Worm (Caenorhabditis elegans) whole organism, early embryonic: ENCODE results near the gene din-1.

Experiments
- aly-1 ChIP-seq: sonication (generic microtip); optimal IDR thresholded peaks from 2 replicates; lab custom pipeline; 2016; ENCODE audit warnings: missing genetic modification characterization, missing compliant biosample characterization
- ama-1 ChIP-seq: fragments of 150-350 bp; optimal IDR thresholded peaks from 2 replicates; lab custom pipeline; 2014
- ceh-13 ChIP-seq: fragments of 200-800 bp; sonication (Bioruptor generic); optimal IDR thresholded peaks from 2 replicates; lab custom pipeline; 2018; ENCODE audit warnings: mild to moderate bottlenecking, missing genetic modification characterization, missing compliant biosample characterization
- ceh-36 ChIP-seq: sonication (generic microtip); optimal IDR thresholded peaks from 2 replicates; lab custom pipeline; 2016; ENCODE audit warnings: missing genetic modification characterization, inconsistent platforms, missing compliant biosample characterization
- ets-7 ChIP-seq: sonication (generic microtip); optimal IDR thresholded peaks from 2 replicates; lab custom pipeline; 2016; ENCODE audit warnings: missing genotype, missing genetic modification characterization, missing compliant biosample characterization
- flt-1 ChIP-seq: fragments of 200-800 bp; sonication (Bioruptor generic); IDR thresholded peaks from 2 replicates; pipeline ENCODE4 v1.3.6; 2022; ENCODE audit warnings: missing genetic modification characterization, missing compliant biosample characterization
- hmbx-1 ChIP-seq: sonication (generic microtip); optimal IDR thresholded peaks from 2 replicates; lab custom pipeline; 2016; ENCODE audit warnings: mild to moderate bottlenecking, missing genetic modification characterization, missing compliant biosample characterization
- hmg-4 ChIP-seq: fragments of 200-800 bp; sonication (Bioruptor generic); optimal IDR thresholded peaks from 2 replicates; lab custom pipeline; 2018; ENCODE audit warnings: mild to moderate bottlenecking, missing genetic modification characterization, missing compliant biosample characterization
- pes-1 ChIP-seq: fragments of 200-800 bp; sonication (Bioruptor generic); IDR thresholded peaks from 2 replicates; pipeline ENCODE4 v1.3.6; 2022; ENCODE audit warnings: missing genetic modification reagents, missing genetic modification characterization, missing compliant biosample characterization
- scrt-1 ChIP-seq: fragments of 200-800 bp; sonication (Bioruptor generic); IDR thresholded peaks from 2 replicates; pipeline ENCODE4 v1.3.6; 2022; ENCODE audit warnings: missing genetic modification characterization, missing compliant biosample characterization
- sea-1 ChIP-seq: fragments of 200-800 bp; sonication (Bioruptor generic); conservative IDR thresholded peaks from 2 replicates; pipeline ENCODE4 v1.3.6; 2022; ENCODE audit warnings: missing genetic modification characterization, missing compliant biosample characterization
- tbx-37 ChIP-seq: fragments of 200-800 bp; sonication (Bioruptor generic); conservative IDR thresholded peaks from 2 replicates; pipeline ENCODE4 v1.3.6; 2022; ENCODE audit warnings: missing genetic modification reagents, missing genetic modification characterization, missing compliant biosample characterization

DNA sequence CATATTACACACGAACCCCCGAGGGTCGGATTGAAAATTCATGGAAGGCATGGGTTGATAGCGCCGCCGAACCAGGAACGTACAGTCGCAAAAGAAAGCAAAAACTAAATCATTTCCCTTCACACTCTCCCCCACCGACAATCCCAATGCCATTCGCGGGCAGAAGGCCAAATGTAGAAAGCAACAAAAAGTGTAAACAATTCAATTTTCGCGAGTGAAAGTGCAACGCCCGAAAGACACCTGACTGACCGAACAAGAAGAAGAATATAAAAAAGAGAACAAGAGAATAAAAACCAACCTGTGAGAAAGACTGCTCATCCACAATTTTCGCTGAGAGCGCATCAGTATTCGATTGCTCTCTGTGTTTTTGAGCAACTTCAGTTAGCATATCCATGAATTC is 15.7 kb downstream of the din-1 start:
- TF ChIP-seq scrt-1 (GFP tag; lab: Robert Waterston, UW) (no peak), ceh-13 (GFP tag; lab: Kevin White, UChicago) (no peak), hmg-4 (GFP tag; lab: Kevin White, UChicago) (no peak), ceh-36 (no peak), ama-1 (no peak), flt-1 (GFP tag; lab: Robert Waterston, UW) (no peak), aly-1 (no peak), hmbx-1 (tag; lab: Kevin White, UChicago) (no peak), tbx-37 (GFP tag; lab: Robert Waterston, UW) (no peak), pes-1 (no peak), ets-7 (tag; lab: Kevin White, UChicago) (no peak), sea-1 (GFP tag; lab: Robert Waterston, UW) (no peak)
